Fruit fly (Drosophila melanogaster) whole organism, embryonic: ENCODE data around the gene Usp30.

Experiments
- Atf3 ChIP-seq: fragments of 200-800 bp; sonication (Bioruptor generic); optimal IDR thresholded peaks from 3 replicates; lab custom pipeline; 2016; ENCODE audit warnings: missing biosample characterization, missing genetic modification characterization
- CG10267 ChIP-seq: fragments of 200-800 bp; sonication (Bioruptor generic); optimal IDR thresholded peaks from 2 replicates; lab custom pipeline; 2018; ENCODE audit warnings: missing biosample characterization, mild to moderate bottlenecking, missing genetic modification characterization, moderate library complexity
- CG10654 ChIP-seq: fragments of 200-800 bp; sonication (Bioruptor generic); optimal IDR thresholded peaks from 2 replicates; lab custom pipeline; 2016; ENCODE audit warnings: missing biosample characterization, missing genetic modification characterization
- CG14014 ChIP-seq: fragments of 200-800 bp; sonication (Bioruptor generic); IDR thresholded peaks from 2 replicates; pipeline ENCODE4 v1.3.6; 2022; ENCODE audit warnings: missing biosample characterization, missing genetic modification characterization
- CG14050 ChIP-seq: fragments of 200-800 bp; sonication (Bioruptor generic); IDR thresholded peaks from 3 replicates; pipeline ENCODE4 v1.3.6; 2022; ENCODE audit warnings: missing biosample characterization, missing genetic modification characterization
- CG14667 ChIP-seq: fragments of 200-800 bp; sonication (Bioruptor generic); IDR thresholded peaks from 2 replicates; pipeline ENCODE4 v1.3.6; 2022; ENCODE audit warnings: missing biosample characterization, missing genetic modification characterization
- CG17186 ChIP-seq: fragments of 200-800 bp; sonication (Bioruptor generic); optimal IDR thresholded peaks from 3 replicates; lab custom pipeline; 2017; ENCODE audit warnings: missing biosample characterization, missing genetic modification reagents, missing genetic modification characterization
- CG4328 ChIP-seq: fragments of 200-800 bp; sonication (Bioruptor generic); optimal IDR thresholded peaks from 3 replicates; lab custom pipeline; 2017; ENCODE audit warnings: missing biosample characterization, missing genetic modification reagents, missing genetic modification characterization
- CG6689 ChIP-seq: fragments of 200-800 bp; sonication (Bioruptor generic); IDR thresholded peaks from 2 replicates; pipeline ENCODE4 v1.3.6; 2022; ENCODE audit warnings: missing biosample characterization, missing genetic modification characterization
- CG6791 ChIP-seq: fragments of 200-800 bp; sonication (Bioruptor generic); IDR thresholded peaks from 3 replicates; pipeline ENCODE4 v1.3.6; 2022; ENCODE audit warnings: missing biosample characterization, missing genetic modification characterization; ENCODE audit not compliant: partially characterized antibody
- CG6813 ChIP-seq: fragments of 200-800 bp; sonication (Bioruptor generic); optimal IDR thresholded peaks from 2 replicates; lab custom pipeline; 2017; ENCODE audit warnings: missing biosample characterization, missing genetic modification characterization, mild to moderate bottlenecking, moderate library complexity, missing genetic modification reagents
- CG7786 ChIP-seq: fragments of 200-800 bp; sonication (Bioruptor generic); optimal IDR thresholded peaks from 2 replicates; lab custom pipeline; 2016; ENCODE audit warnings: missing biosample characterization, missing genetic modification characterization
- CG8359 ChIP-seq: fragments of 200-800 bp; sonication (Bioruptor generic); optimal IDR thresholded peaks from 2 replicates; lab custom pipeline; 2017; ENCODE audit warnings: missing biosample characterization, mild to moderate bottlenecking, missing genetic modification characterization, borderline replicate concordance
- Chrac-16 ChIP-seq: fragments of 200-800 bp; sonication (Bioruptor generic); optimal IDR thresholded peaks from 3 replicates; lab custom pipeline; 2016; ENCODE audit warnings: missing biosample characterization, missing genetic modification characterization
- CoRest ChIP-seq: fragments of 200-800 bp; sonication (Bioruptor generic); optimal IDR thresholded peaks from 3 replicates; lab custom pipeline; 2018; ENCODE audit warnings: missing biosample characterization, mild to moderate bottlenecking, missing genetic modification characterization, moderate library complexity
- Drgx ChIP-seq: fragments of 200-800 bp; sonication (Bioruptor generic); IDR thresholded peaks from 2 replicates; pipeline ENCODE4 v1.3.6; 2022; ENCODE audit warnings: missing biosample characterization, missing genetic modification characterization
- Ets65A ChIP-seq: fragments of 200-800 bp; sonication (Bioruptor generic); peaks from one replicate; lab custom pipeline; 2016; ENCODE audit warnings: missing biosample characterization, missing genetic modification characterization
- Gsc ChIP-seq: fragments of 200-800 bp; sonication (Bioruptor generic); IDR thresholded peaks from 2 replicates; pipeline ENCODE4 v1.3.6; 2022; ENCODE audit warnings: missing biosample characterization, missing genetic modification characterization
- Gug ChIP-seq: fragments of 200-800 bp; sonication (Bioruptor generic); IDR thresholded peaks from 4 replicates; pipeline ENCODE4 v1.3.6; 2022; ENCODE audit warnings: missing biosample characterization, missing genetic modification characterization
- HLH4C ChIP-seq: fragments of 200-800 bp; sonication (Bioruptor generic); IDR thresholded peaks from 3 replicates; pipeline ENCODE4 v1.3.6; 2022; ENCODE audit warnings: missing biosample characterization, missing genetic modification characterization; ENCODE audit not compliant: partially characterized antibody
- Jarid2 ChIP-seq: fragments of 200-800 bp; sonication (Bioruptor generic); optimal IDR thresholded peaks from 3 replicates; lab custom pipeline; 2017; ENCODE audit warnings: mild to moderate bottlenecking, missing biosample characterization, missing genetic modification reagents, missing genetic modification characterization
- Myb ChIP-seq: fragments of 200-800 bp; sonication (Bioruptor generic); optimal IDR thresholded peaks from 2 replicates; lab custom pipeline; 2016; ENCODE audit warnings: missing biosample characterization, missing genetic modification characterization
- Nf-YB ChIP-seq: fragments of 200-800 bp; sonication (Bioruptor generic); optimal IDR thresholded peaks from 3 replicates; lab custom pipeline; 2019; ENCODE audit warnings: missing biosample characterization, mild to moderate bottlenecking, missing genetic modification characterization, moderate library complexity
- Ptx1 ChIP-seq: fragments of 200-800 bp; sonication (Bioruptor generic); IDR thresholded peaks from 2 replicates; pipeline ENCODE4 v1.3.6; 2022; ENCODE audit warnings: missing biosample characterization, missing genetic modification characterization
- Sox102F ChIP-seq: fragments of 200-800 bp; sonication (Bioruptor generic); optimal IDR thresholded peaks from 2 replicates; lab custom pipeline; 2018; ENCODE audit warnings: missing biosample characterization, mild to moderate bottlenecking, missing genetic modification characterization, moderate library complexity
- TFAM ChIP-seq: fragments of 200-800 bp; sonication (Bioruptor generic); optimal IDR thresholded peaks from 2 replicates; lab custom pipeline; 2017; ENCODE audit warnings: missing biosample characterization, missing genetic modification characterization, inconsistent platforms
- Vsx1 ChIP-seq: fragments of 200-800 bp; sonication (Bioruptor generic); optimal IDR thresholded peaks from 2 replicates; lab custom pipeline; 2017; ENCODE audit warnings: missing biosample characterization, mild to moderate bottlenecking, missing genetic modification characterization, missing genetic modification reagents
- ara ChIP-seq: fragments of 200-800 bp; sonication (Bioruptor generic); IDR thresholded peaks from 2 replicates; pipeline ENCODE4 v1.3.6; 2022; ENCODE audit warnings: missing biosample characterization, missing genetic modification characterization
- bowl ChIP-seq: fragments of 200-800 bp; sonication (Bioruptor generic); IDR thresholded peaks from 2 replicates; pipeline ENCODE4 v1.3.6; 2022; ENCODE audit warnings: missing biosample characterization, missing genetic modification characterization
- br ChIP-seq: fragments of >200 bp; optimal IDR thresholded peaks from 2 replicates; lab custom pipeline; 2017
- crp ChIP-seq, 2 experiments: fragments of 200-800 bp; sonication (Bioruptor generic); optimal IDR thresholded peaks; 2 replicates in 1 of 2; 3 replicates in 1 of 2; lab custom pipeline; 2017; ENCODE audit warnings: missing biosample characterization in 2 of 2, missing genetic modification characterization in 2 of 2, mild to moderate bottlenecking in 1 of 2, moderate library complexity in 1 of 2
- ewg ChIP-seq: fragments of 200-800 bp; sonication (Bioruptor generic); optimal IDR thresholded peaks from 3 replicates; lab custom pipeline; 2017; ENCODE audit warnings: mild to moderate bottlenecking, missing biosample characterization, missing genetic modification reagents, missing genetic modification characterization
- eyg ChIP-seq: fragments of 200-800 bp; sonication (Bioruptor generic); optimal IDR thresholded peaks from 3 replicates; lab custom pipeline; 2016; ENCODE audit warnings: missing biosample characterization, missing genetic modification characterization
- gro ChIP-seq: fragments of 200-800 bp; sonication (Bioruptor generic); optimal IDR thresholded peaks from 2 replicates; lab custom pipeline; 2016; ENCODE audit warnings: missing biosample characterization, missing genetic modification characterization
- ham ChIP-seq: fragments of 200-800 bp; sonication (Bioruptor generic); IDR thresholded peaks from 2 replicates; pipeline ENCODE4 v1.3.6; 2022; ENCODE audit warnings: missing biosample characterization, missing genetic modification characterization
- lbe ChIP-seq: fragments of 200-800 bp; sonication (Bioruptor generic); optimal IDR thresholded peaks from 2 replicates; lab custom pipeline; 2016; ENCODE audit warnings: missing biosample characterization, mild to moderate bottlenecking, missing genetic modification characterization
- lmd ChIP-seq: fragments of 200-800 bp; sonication (Bioruptor generic); IDR thresholded peaks from 2 replicates; pipeline ENCODE4 v1.3.6; 2022; ENCODE audit warnings: missing biosample characterization, missing genetic modification characterization
- p53 ChIP-seq: fragments of 200-800 bp; sonication (Bioruptor generic); optimal IDR thresholded peaks from 2 replicates; lab custom pipeline; 2016; ENCODE audit warnings: missing biosample characterization, missing genetic modification characterization
- phol ChIP-seq: fragments of 200-800 bp; sonication (Bioruptor generic); optimal IDR thresholded peaks from 3 replicates; lab custom pipeline; 2018; ENCODE audit warnings: missing biosample characterization, mild to moderate bottlenecking, missing genetic modification characterization, moderate library complexity
- pita ChIP-seq: fragments of 200-800 bp; sonication (Bioruptor generic); optimal IDR thresholded peaks from 2 replicates; lab custom pipeline; 2017; ENCODE audit warnings: missing biosample characterization, mild to moderate bottlenecking, missing genetic modification characterization
- sens ChIP-seq: fragments of 200-800 bp; sonication (Bioruptor generic); peaks from one replicate; lab custom pipeline; 2016; ENCODE audit warnings: missing biosample characterization, missing genetic modification characterization
- sisA ChIP-seq: fragments of 200-800 bp; sonication (Bioruptor generic); IDR thresholded peaks from 2 replicates; pipeline ENCODE4 v1.3.6; 2022; ENCODE audit warnings: missing biosample characterization, missing genetic modification characterization
- stwl ChIP-seq: fragments of 200-800 bp; sonication (Bioruptor generic); optimal IDR thresholded peaks from 3 replicates; lab custom pipeline; 2018; ENCODE audit warnings: missing biosample characterization, mild to moderate bottlenecking, missing genetic modification characterization, moderate library complexity
- tin ChIP-seq: fragments of 200-800 bp; sonication (Bioruptor generic); optimal IDR thresholded peaks from 3 replicates; lab custom pipeline; 2016; ENCODE audit warnings: missing biosample characterization, missing genetic modification characterization
- toy ChIP-seq: fragments of 200-800 bp; sonication (Bioruptor generic); IDR thresholded peaks from 2 replicates; pipeline ENCODE4 v1.3.6; 2022; ENCODE audit warnings: missing biosample characterization, missing genetic modification characterization
- trem ChIP-seq: fragments of 200-800 bp; optimal IDR thresholded peaks from 3 replicates; lab custom pipeline; 2019; ENCODE audit warnings: missing biosample characterization, mild to moderate bottlenecking, missing genetic modification characterization, moderate library complexity
- trh ChIP-seq: fragments of 200-800 bp; sonication (Bioruptor generic); optimal IDR thresholded peaks from 2 replicates; lab custom pipeline; 2016; ENCODE audit warnings: missing biosample characterization, missing genetic modification characterization
- yki ChIP-seq: fragments of >200 bp; optimal IDR thresholded peaks from 3 replicates; lab custom pipeline; 2018
- zfh2 ChIP-seq: fragments of 200-800 bp; sonication (Bioruptor generic); optimal IDR thresholded peaks from 2 replicates; lab custom pipeline; 2016; ENCODE audit warnings: missing biosample characterization, missing genetic modification characterization

Usp30 gene

dm6 chrX:5920932-5921331, 41.3 kb upstream of the Usp30 start:
- TF ChIP-seq Drgx (GFP tag; lab: Robert Waterston, UW) (0 out of 2 replicates have a peak, but pooled peaks have one; percentile 6), sens (GFP tag; lab: Kevin White, UChicago) (peak; percentile 31), Gug (GFP tag; lab: Robert Waterston, UW) (no peak), HLH4C (GFP tag; lab: Robert Waterston, UW) (0 out of 3 replicates have a peak, but pooled peaks have one; percentile 25)

dm6 chrX:5918499-5919126, 39.0 kb upstream of the Usp30 start:
- peak; percentile 99 for TF ChIP-seq Chrac-16 (GFP tag; lab: Kevin White, UChicago)
- TF ChIP-seq yki (lab: Kevin White, UChicago), result peak; percentile 93
- TF ChIP-seq crp (GFP tag; optimal IDR thresholded peaks at IDR 0.05; lab: Kevin White, UChicago), result peak in 1 of 2 experiments; percentile 72
- peak; percentile 98 for TF ChIP-seq ewg (GFP tag; lab: Kevin White, UChicago)
- peak; percentile 99 for TF ChIP-seq Gsc (GFP tag; lab: Robert Waterston, UW)
- peak; percentile 99 for TF ChIP-seq CG6689 (GFP tag; lab: Robert Waterston, UW)
- peak; percentile 99 for TF ChIP-seq CG7786 (GFP tag; lab: Kevin White, UChicago)
- peak; percentile 100 for TF ChIP-seq lmd (GFP tag; lab: Robert Waterston, UW)
- TF ChIP-seq CG4328, result peak; percentile 95
- TF ChIP-seq Myb (GFP tag; lab: Kevin White, UChicago), result peak; percentile 94
- TF ChIP-seq CG6791 (GFP tag; lab: Robert Waterston, UW), result peak; percentile 82
- peak; percentile 98 for TF ChIP-seq zfh2 (GFP tag; lab: Kevin White, UChicago)
- TF ChIP-seq phol (tag; lab: Kevin White, UChicago), result peak; percentile 97
- TF ChIP-seq TFAM (GFP tag; lab: Kevin White, UChicago), result peak; percentile 85
- peak; percentile 99 for TF ChIP-seq CG14050 (GFP tag; lab: Robert Waterston, UW)
- TF ChIP-seq Nf-YB (GFP tag; lab: Kevin White, UChicago), result peak; percentile 87
- TF ChIP-seq lbe (GFP tag; lab: Kevin White, UChicago), result peak; percentile 98
- TF ChIP-seq CG14014 (GFP tag; lab: Robert Waterston, UW), result peak; percentile 99
- TF ChIP-seq ham (GFP tag; lab: Robert Waterston, UW), result peak; percentile 98
- peak; percentile 99 for TF ChIP-seq tin (GFP tag; lab: Kevin White, UChicago)
- peak; percentile 100 for TF ChIP-seq Ets65A
- TF ChIP-seq Ptx1 (GFP tag; lab: Robert Waterston, UW), result peak; percentile 100
- TF ChIP-seq ara (GFP tag; lab: Robert Waterston, UW), result peak; percentile 99
- peak; percentile 98 for TF ChIP-seq CG6813 (GFP tag; lab: Kevin White, UChicago)
- peak; percentile 97 for TF ChIP-seq eyg (GFP tag; lab: Kevin White, UChicago)
- peak; percentile 50 for TF ChIP-seq stwl (tag; lab: Kevin White, UChicago)
- TF ChIP-seq Sox102F (GFP tag; lab: Kevin White, UChicago), result peak; percentile 99
- TF ChIP-seq sisA, result peak; percentile 100
- peak; percentile 98 for TF ChIP-seq bowl (GFP tag; lab: Robert Waterston, UW)
- peak; percentile 98 for TF ChIP-seq CG10654 (GFP tag; lab: Kevin White, UChicago)
- peak; percentile 90 for TF ChIP-seq trem (tag; lab: Kevin White, UChicago)
- no peak for TF ChIP-seq br (lab: Kevin White, UChicago)
- peak; percentile 99 for TF ChIP-seq CoRest (tag; lab: Kevin White, UChicago)
- peak; percentile 93 for TF ChIP-seq CG8359 (GFP tag; lab: Kevin White, UChicago)
- peak; percentile 98 for TF ChIP-seq Atf3 (GFP tag; lab: Kevin White, UChicago)
- peak; percentile 93 for TF ChIP-seq Jarid2 (GFP tag; lab: Kevin White, UChicago)
- TF ChIP-seq gro (GFP tag; lab: Kevin White, UChicago), result peak; percentile 99
- peak; percentile 99 for TF ChIP-seq toy (GFP tag; lab: Robert Waterston, UW)
- peak; percentile 96 for TF ChIP-seq p53 (GFP tag; lab: Kevin White, UChicago)
- peak; percentile 91 for TF ChIP-seq CG17186 (GFP tag; lab: Kevin White, UChicago)
- peak; percentile 97 for TF ChIP-seq trh (GFP tag; lab: Kevin White, UChicago)
- peak; percentile 91 for TF ChIP-seq CG10267
- TF ChIP-seq CG14667, result peak; percentile 99
- peak; percentile 95 for TF ChIP-seq Vsx1
- no peak for TF ChIP-seq pita (GFP tag; lab: Kevin White, UChicago)
